Fruit fly (Drosophila melanogaster): ENCODE results near the gene CG9981.

The CG9981 gene

DNA sequence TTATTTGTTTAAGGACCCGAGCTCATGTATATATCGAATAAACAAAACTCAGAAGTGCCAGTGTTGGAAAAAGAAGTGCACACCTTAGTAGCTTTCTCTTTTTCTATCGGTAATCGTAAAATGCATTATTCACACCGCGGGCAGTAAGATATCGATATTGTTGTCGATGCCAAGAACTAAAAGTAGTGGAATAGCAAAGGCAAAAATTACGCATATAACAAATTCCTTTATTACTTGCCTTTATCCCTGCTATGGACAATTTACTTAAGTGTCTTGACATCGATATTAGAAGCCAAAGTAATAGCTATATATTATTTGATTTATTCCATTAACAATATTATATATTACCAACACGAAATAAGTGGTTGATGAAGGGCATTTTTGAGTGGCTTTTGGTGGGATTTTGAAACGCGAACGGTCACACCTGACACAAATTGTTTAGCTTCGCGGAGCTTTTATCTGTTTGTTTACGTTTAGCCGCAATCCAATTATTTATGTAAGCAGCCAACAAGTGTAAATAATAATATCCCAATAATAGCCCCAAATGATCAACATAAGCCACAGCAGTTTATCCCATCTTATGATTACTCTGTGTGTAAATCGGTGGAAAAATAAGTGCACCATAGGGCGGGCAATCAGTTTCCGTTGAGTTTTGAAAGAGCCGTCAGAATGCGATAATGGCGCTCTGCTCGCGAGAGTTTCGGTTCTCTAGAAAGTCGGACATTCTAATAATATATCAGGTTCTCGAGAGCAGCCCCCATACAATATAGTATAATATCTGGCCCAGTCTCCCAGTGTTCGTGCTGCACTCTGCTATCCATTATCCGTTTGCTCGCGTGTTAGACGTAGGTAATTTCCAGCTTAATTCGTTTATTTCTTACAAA lies 19.8 kb downstream of the CG9981 start, which contains the start of the genes CG9992 and CG4239 (continued):
- TF ChIP-seq chm (GFP tag; IDR thresholded peaks at IDR 0.05) (no peak; the same call in 1 of the 2 replicates), kay (GFP tag; optimal IDR thresholded peaks at IDR 0.05) (no peak), vvl (GFP tag; IDR thresholded peaks at IDR 0.05) (peak; percentile 39; the same call in 1 of the 2 replicates), gsb-n (tag; optimal IDR thresholded peaks at IDR 0.05) (no peak), pho (GFP tag; optimal IDR thresholded peaks at IDR 0.05) (peak; percentile 11), vfl (GFP tag; optimal IDR thresholded peaks at IDR 0.05) (no peak), CG16813 (GFP tag; IDR thresholded peaks at IDR 0.05; ENCODE audit: partially characterized antibody) (peak; percentile 75), kah (GFP tag; optimal IDR thresholded peaks at IDR 0.05) (peak; percentile 11), sob (GFP tag; IDR thresholded peaks at IDR 0.05) (peak; percentile 59; the same call in 1 of the 2 replicates), disco-r (GFP tag; optimal IDR thresholded peaks at IDR 0.05) (no peak), CG17361 (GFP tag; IDR thresholded peaks at IDR 0.05) (peak; percentile 85), Opbp (GFP tag; IDR thresholded peaks at IDR 0.05; ENCODE audit: partially characterized antibody) (peak; percentile 61; the same call in 2 of the 3 replicates), Myb (GFP tag; optimal IDR thresholded peaks at IDR 0.05) (peak; percentile 24), lilli (GFP tag; optimal IDR thresholded peaks at IDR 0.05) (peak; percentile 58), CG17829 (tag; optimal IDR thresholded peaks at IDR 0.05) (peak; percentile 65), CG9932 (GFP tag; IDR thresholded peaks at IDR 0.05) (peak; percentile 75), CG12104 (GFP tag; optimal IDR thresholded peaks at IDR 0.05) (peak; percentile 36), cad (GFP tag; optimal IDR thresholded peaks at IDR 0.05) (no peak), CG6791 (GFP tag; IDR thresholded peaks at IDR 0.05; ENCODE audit: partially characterized antibody) (peak; percentile 71; the same call in 2 of the 3 replicates), Rfx (GFP tag; IDR thresholded peaks at IDR 0.05) (peak; percentile 69; the same call in 1 of the 2 replicates), CG2129 (GFP tag; IDR thresholded peaks at IDR 0.05; ENCODE audit: partially characterized antibody) (no peak), Dll (GFP tag; IDR thresholded peaks at IDR 0.05; ENCODE audit: partially characterized antibody) (peak; percentile 70; the same call in 2 of the 4 replicates), cwo (GFP tag; optimal IDR thresholded peaks at IDR 0.05) (no peak), CG10654 (GFP tag; optimal IDR thresholded peaks at IDR 0.05) (peak; percentile 61), sens (GFP tag) (peak; percentile 68), CG30020 (tag; optimal IDR thresholded peaks at IDR 0.05) (peak; percentile 97), lmd (GFP tag; IDR thresholded peaks at IDR 0.05) (peak; percentile 72), CG7963 (GFP tag; IDR thresholded peaks at IDR 0.05; ENCODE audit: partially characterized antibody) (peak; percentile 55; the same call in 1 of the 3 replicates), chinmo (GFP tag; IDR thresholded peaks at IDR 0.05; ENCODE audit: partially characterized antibody) (no peak), CG32772 (GFP tag; IDR thresholded peaks at IDR 0.05) (0 out of 2 replicates have a peak, but pooled peaks have one; percentile 41), hkb (optimal IDR thresholded peaks at IDR 0.05) (peak; percentile 70), hkb (GFP tag; IDR thresholded peaks at IDR 0.05) (no peak), gsb (GFP tag; IDR thresholded peaks at IDR 0.05) (no peak), CG4820 (GFP tag; optimal IDR thresholded peaks at IDR 0.05) (peak; percentile 3), GATAe (GFP tag; conservative IDR thresholded peaks at IDR 0.05) (no peak), CG31224 (GFP tag; IDR thresholded peaks at IDR 0.05) (peak; percentile 44; the same call in 1 of the 2 replicates), Ada2b (GFP tag; IDR thresholded peaks at IDR 0.05) (0 out of 2 replicates have a peak, but pooled peaks have one; percentile 29), scrt (GFP tag; optimal IDR thresholded peaks at IDR 0.05) (no peak), hbn (GFP tag; IDR thresholded peaks at IDR 0.05; ENCODE audit: partially characterized antibody) (peak; percentile 43; the same call in 1 of the 2 replicates), al (GFP tag; IDR thresholded peaks at IDR 0.05) (peak; percentile 63; the same call in 1 of the 2 replicates), twi (tag; optimal IDR thresholded peaks at IDR 0.05) (peak; percentile 58), Sox100B (GFP tag; optimal IDR thresholded peaks at IDR 0.05) (peak; percentile 24), sc (optimal IDR thresholded peaks at IDR 0.05) (no peak), sc (GFP tag; optimal IDR thresholded peaks at IDR 0.05) (no peak), CG5245 (GFP tag; optimal IDR thresholded peaks at IDR 0.05) (no peak), caup (GFP tag; optimal IDR thresholded peaks at IDR 0.05; ENCODE audit: severe bottlenecking) (no peak), CG3407 (GFP tag; optimal IDR thresholded peaks at IDR 0.05) (no peak), Ets65A (GFP tag) (peak; percentile 95), rib (GFP tag; IDR thresholded peaks at IDR 0.05) (no peak)
